Worm (Caenorhabditis elegans) whole organism, late embryonic: ENCODE results near the gene cor-1.

Source experiments
- C08G9.2 ChIP-seq: sonication (generic microtip); optimal IDR thresholded peaks from 2 replicates; lab custom pipeline; 2016; ENCODE audit warnings: mild to moderate bottlenecking, missing genetic modification characterization, moderate library complexity, missing compliant biosample characterization
- F13H6.1 ChIP-seq: sonication (generic microtip); optimal IDR thresholded peaks from 2 replicates; lab custom pipeline; 2016; ENCODE audit warnings: missing genetic modification characterization, missing compliant biosample characterization
- T23F11.4 ChIP-seq: fragments of 200-800 bp; sonication (Bioruptor generic); optimal IDR thresholded peaks from 2 replicates; lab custom pipeline; 2018; ENCODE audit warnings: mild to moderate bottlenecking, missing genetic modification characterization, missing compliant biosample characterization
- Y22D7AL.16 ChIP-seq: sonication (generic microtip); optimal IDR thresholded peaks from 2 replicates; lab custom pipeline; 2016; ENCODE audit warnings: missing genetic modification characterization, missing compliant biosample characterization
- ahr-1 ChIP-seq: sonication (generic microtip); optimal IDR thresholded peaks from 2 replicates; lab custom pipeline; 2016; ENCODE audit warnings: missing genetic modification characterization, missing compliant biosample characterization
- ceh-14 ChIP-seq: sonication (generic microtip); optimal IDR thresholded peaks from 2 replicates; lab custom pipeline; 2016; ENCODE audit warnings: missing genotype, missing genetic modification characterization, missing compliant biosample characterization
- ceh-18 ChIP-seq: sonication (generic microtip); optimal IDR thresholded peaks from 2 replicates; lab custom pipeline; 2016; ENCODE audit warnings: missing genetic modification characterization, missing compliant biosample characterization
- ceh-2 ChIP-seq: sonication (generic microtip); optimal IDR thresholded peaks from 2 replicates; lab custom pipeline; 2016; ENCODE audit warnings: missing genotype, missing genetic modification characterization, missing compliant biosample characterization
- ceh-22 ChIP-seq: sonication (generic microtip); optimal IDR thresholded peaks from 2 replicates; lab custom pipeline; 2017; ENCODE audit warnings: missing biosample characterization, missing genetic modification characterization
- ceh-30 ChIP-seq: fragments of 150-350 bp; optimal IDR thresholded peaks from 2 replicates; lab custom pipeline; 2014; ENCODE audit warnings: missing biosample characterization, missing genetic modification characterization
- ceh-31 ChIP-seq: sonication (generic microtip); optimal IDR thresholded peaks from 2 replicates; lab custom pipeline; 2016; ENCODE audit warnings: missing genetic modification characterization, missing compliant biosample characterization
- ceh-34 ChIP-seq: sonication (generic microtip); optimal IDR thresholded peaks from 2 replicates; lab custom pipeline; 2016; ENCODE audit warnings: mild to moderate bottlenecking, missing genetic modification characterization, missing compliant biosample characterization
- ceh-45 ChIP-seq: fragments of 200-800 bp; sonication (Bioruptor generic); IDR thresholded peaks from 2 replicates; pipeline ENCODE4 v1.3.6; 2022; ENCODE audit warnings: missing genetic modification reagents, missing genetic modification characterization, missing compliant biosample characterization
- ceh-48 ChIP-seq: sonication (generic microtip); optimal IDR thresholded peaks from 2 replicates; lab custom pipeline; 2016; ENCODE audit warnings: missing genetic modification characterization, inconsistent platforms, missing compliant biosample characterization
- ceh-6 ChIP-seq: fragments of 200-800 bp; sonication (Bioruptor generic); optimal IDR thresholded peaks from 2 replicates; lab custom pipeline; 2018; ENCODE audit warnings: mild to moderate bottlenecking, missing genetic modification characterization, missing compliant biosample characterization
- dve-1 ChIP-seq: sonication (generic microtip); optimal IDR thresholded peaks from 2 replicates; lab custom pipeline; 2017; ENCODE audit warnings: antibody characterized with exemption, mild to moderate bottlenecking, missing genetic modification characterization, missing compliant biosample characterization
- elt-2 ChIP-seq: sonication (generic microtip); optimal IDR thresholded peaks from 2 replicates; lab custom pipeline; 2016; ENCODE audit warnings: missing genetic modification reagents, missing genetic modification characterization, missing compliant biosample characterization
- elt-4 ChIP-seq: sonication (generic microtip); optimal IDR thresholded peaks from 2 replicates; lab custom pipeline; 2016; ENCODE audit warnings: missing genetic modification characterization, missing compliant biosample characterization
- ets-4 ChIP-seq: sonication (generic microtip); optimal IDR thresholded peaks from 2 replicates; lab custom pipeline; 2016; ENCODE audit warnings: missing genetic modification characterization, missing compliant biosample characterization
- fax-1 ChIP-seq: sonication (generic microtip); optimal IDR thresholded peaks from 2 replicates; lab custom pipeline; 2016; ENCODE audit warnings: missing genotype, missing genetic modification characterization, missing compliant biosample characterization
- fkh-6 ChIP-seq: sonication (generic microtip); optimal IDR thresholded peaks from 2 replicates; lab custom pipeline; 2016; ENCODE audit warnings: missing genetic modification characterization, missing compliant biosample characterization
- hlh-30 ChIP-seq: sonication (generic microtip); optimal IDR thresholded peaks from 2 replicates; lab custom pipeline; 2017; ENCODE audit warnings: antibody characterized with exemption, missing genetic modification characterization, missing compliant biosample characterization; ENCODE audit not compliant: insufficient read depth
- hlh-8 ChIP-seq: sonication (generic microtip); optimal IDR thresholded peaks from 2 replicates; lab custom pipeline; 2016; ENCODE audit warnings: missing genotype, missing genetic modification characterization, missing compliant biosample characterization
- madf-2 ChIP-seq: sonication (generic microtip); optimal IDR thresholded peaks from 2 replicates; lab custom pipeline; 2017; ENCODE audit warnings: missing genetic modification characterization, missing compliant biosample characterization
- nfya-1 ChIP-seq: sonication (generic microtip); optimal IDR thresholded peaks from 2 replicates; lab custom pipeline; 2017; ENCODE audit warnings: missing genetic modification characterization, mild to moderate bottlenecking, missing compliant biosample characterization, antibody characterized with exemption, moderate library complexity
- nhr-11 ChIP-seq: fragments of 150-350 bp; optimal IDR thresholded peaks from 2 replicates; lab custom pipeline; 2014; ENCODE audit warnings: missing biosample characterization, missing genetic modification characterization
- nhr-232 ChIP-seq: sonication (generic microtip); optimal IDR thresholded peaks from 2 replicates; lab custom pipeline; 2016; ENCODE audit warnings: missing genetic modification characterization, missing compliant biosample characterization
- pag-3 ChIP-seq: sonication (generic microtip); optimal IDR thresholded peaks from 2 replicates; lab custom pipeline; 2016; ENCODE audit warnings: missing compliant biosample characterization, missing genetic modification characterization, borderline replicate concordance
- pha-4 ChIP-seq: fragments of 150-350 bp; optimal IDR thresholded peaks from 2 replicates; lab custom pipeline; 2018; ENCODE audit warnings: missing biosample characterization, missing genetic modification reagents, missing genetic modification characterization
- pqm-1 ChIP-seq: sonication (generic microtip); optimal IDR thresholded peaks from 2 replicates; lab custom pipeline; 2016; ENCODE audit warnings: missing genetic modification characterization, missing compliant biosample characterization
- pros-1 ChIP-seq: fragments of 150-350 bp; optimal IDR thresholded peaks from 2 replicates; lab custom pipeline; 2014; ENCODE audit warnings: missing biosample characterization, missing genetic modification reagents, missing genetic modification characterization
- ref-2 ChIP-seq: sonication (generic microtip); optimal IDR thresholded peaks from 2 replicates; lab custom pipeline; 2016; ENCODE audit warnings: missing genetic modification characterization, missing compliant biosample characterization
- rnt-1 ChIP-seq: sonication (generic microtip); optimal IDR thresholded peaks from 2 replicates; lab custom pipeline; 2016; ENCODE audit warnings: missing genetic modification characterization, missing compliant biosample characterization
- sdc-2 ChIP-seq: sonication (generic microtip); optimal IDR thresholded peaks from 2 replicates; lab custom pipeline; 2016; ENCODE audit warnings: missing genotype, missing genetic modification characterization, missing compliant biosample characterization
- sox-2 ChIP-seq: fragments of 200-800 bp; sonication (Bioruptor generic); IDR thresholded peaks from 2 replicates; pipeline ENCODE4 v1.3.6; 2022; ENCODE audit warnings: missing genetic modification reagents, missing genetic modification characterization, missing compliant biosample characterization
- sox-4 ChIP-seq: sonication (generic microtip); optimal IDR thresholded peaks from 2 replicates; lab custom pipeline; 2017; ENCODE audit warnings: mild to moderate bottlenecking, missing genetic modification characterization, inconsistent platforms, missing compliant biosample characterization
- tbx-2 ChIP-seq: sonication (generic microtip); optimal IDR thresholded peaks from 2 replicates; lab custom pipeline; 2016; ENCODE audit warnings: missing genetic modification characterization, missing compliant biosample characterization
- tbx-7 ChIP-seq: sonication (generic microtip); optimal IDR thresholded peaks from 2 replicates; lab custom pipeline; 2016; ENCODE audit warnings: missing genotype, missing genetic modification characterization, missing compliant biosample characterization
- ttx-3 ChIP-seq: sonication (generic microtip); optimal IDR thresholded peaks from 2 replicates; lab custom pipeline; 2016; ENCODE audit warnings: missing genetic modification reagents, missing genetic modification characterization, missing compliant biosample characterization
- unc-3 ChIP-seq, 2 experiments: fragments of 200-800 bp in 1 of 2; sonication (Bioruptor generic) in 1 of 2; sonication (generic microtip) in 1 of 2; conservative IDR thresholded peaks in 1 of 2; optimal IDR thresholded peaks in 1 of 2; 2 replicates each; pipeline versions ENCODE4 v1.3.6 to Lab custom; 2016 to 2022; ENCODE audit warnings: missing compliant biosample characterization in 2 of 2, missing genetic modification characterization in 2 of 2, missing genetic modification reagents in 1 of 2
- unc-42 ChIP-seq: sonication (generic microtip); optimal IDR thresholded peaks from 2 replicates; lab custom pipeline; 2016; ENCODE audit warnings: missing genotype, missing genetic modification characterization, missing compliant biosample characterization
- zip-5 ChIP-seq: sonication (generic microtip); optimal IDR thresholded peaks from 2 replicates; lab custom pipeline; 2016; ENCODE audit warnings: missing genetic modification characterization, missing compliant biosample characterization
- ztf-16 ChIP-seq: sonication (generic microtip); optimal IDR thresholded peaks from 2 replicates; lab custom pipeline; 2017; ENCODE audit warnings: missing genetic modification characterization, missing compliant biosample characterization

The cor-1 gene

ce11 chrIII:10248441-10249137 is at the start of gene cor-1, which contains the start of gene div-1:
cor-1 (plus strand) TSS chrIII:10249111.
div-1 (minus strand) TSS chrIII:10248559.
- TF ChIP-seq fkh-6 (no peak), elt-2 (tag; lab: Kevin White, UChicago) (peak; percentile 29), sdc-2 (tag; lab: Kevin White, UChicago) (no peak), nhr-11 (tag; lab: Kevin White, UChicago) (no peak), ceh-48 (tag; lab: Kevin White, UChicago) (no peak), ceh-18 (peak; percentile 76), ceh-45 (GFP tag; lab: Robert Waterston, UW) (no peak), tbx-7 (no peak), unc-42 (tag; lab: Kevin White, UChicago) (no peak), tbx-2 (peak; percentile 56), T23F11.4 (GFP tag; lab: Kevin White, UChicago) (no peak), hlh-30 (tag; lab: Kevin White, UChicago) (no peak), ets-4 (tag; lab: Kevin White, UChicago) (peak; percentile 24), elt-4 (tag; lab: Kevin White, UChicago) (no peak), zip-5 (tag; lab: Kevin White, UChicago) (no peak), pag-3 (no peak), fax-1 (tag; lab: Kevin White, UChicago) (no peak), hlh-8 (tag; lab: Kevin White, UChicago) (peak; percentile 4), ceh-14 (tag; lab: Kevin White, UChicago) (no peak), rnt-1 (tag; lab: Kevin White, UChicago) (peak; percentile 50), ceh-30 (tag; lab: Kevin White, UChicago) (no peak), ceh-31 (tag; lab: Kevin White, UChicago) (peak; percentile 14), ref-2 (tag; lab: Kevin White, UChicago) (no peak), unc-3 (GFP tag; conservative IDR thresholded peaks at IDR 0.05; lab: Robert Waterston, UW) (no peak), unc-3 (tag; optimal IDR thresholded peaks at IDR 0.05; lab: Kevin White, UChicago) (no peak), sox-4 (tag; lab: Kevin White, UChicago) (no peak), nfya-1 (tag; lab: Kevin White, UChicago) (no peak), C08G9.2 (tag; lab: Kevin White, UChicago) (no peak), pqm-1 (tag; lab: Kevin White, UChicago) (no peak), nhr-232 (tag; lab: Kevin White, UChicago) (no peak), ceh-2 (tag; lab: Kevin White, UChicago) (peak; percentile 36), Y22D7AL.16 (tag; lab: Kevin White, UChicago) (no peak), pros-1 (no peak), ttx-3 (tag; lab: Kevin White, UChicago) (no peak), pha-4 (no peak)
- TF ChIP-seq, all 69 proteins: peak for 8

- TF ChIP-seq ztf-16 (tag; lab: Kevin White, UChicago): no peak
- TF ChIP-seq F13H6.1 (tag; lab: Kevin White, UChicago): no peak
- TF ChIP-seq, all 69 proteins: peak for 0
These were observed 47.7 kb upstream of the cor-1 start, which contains the start of the genes T20G5.13 and T20G5.12 for ce11 chrIII:10201235-10201634. T20G5.13 (minus strand) TSS chrIII:10201335. T20G5.12 (plus strand) TSS chrIII:10201604.

- TF ChIP-seq sox-2 (no peak), dve-1 (tag; lab: Kevin White, UChicago) (no peak), ceh-22 (tag; lab: Kevin White, UChicago) (no peak), ceh-6 (no peak), ahr-1 (tag; lab: Kevin White, UChicago) (no peak), ceh-34 (tag; lab: Kevin White, UChicago) (no peak), Y22D7AL.16 (tag; lab: Kevin White, UChicago) (no peak), pros-1 (no peak), elt-4 (tag; lab: Kevin White, UChicago) (no peak), madf-2 (tag; lab: Kevin White, UChicago) (no peak)
These were observed 46.5 kb upstream of the cor-1 start for ce11 chrIII:10202391-10202790.
